Worm (Caenorhabditis elegans): ENCODE measurements around the gene C13F10.7.

The C13F10.7 gene

ce11 chrV:7218988-7219387 is 4.1 kb downstream of the C13F10.7 start, which contains the start of gene C13F10.5:
C13F10.5 (minus strand) TSS chrV:7219088.
- TF ChIP-seq nhr-21 (tag; optimal IDR thresholded peaks at IDR 0.05) = no peak
- no peak for TF ChIP-seq mdl-1 (tag; optimal IDR thresholded peaks at IDR 0.05)
- TF ChIP-seq nhr-77 (tag; optimal IDR thresholded peaks at IDR 0.05) = no peak
- TF ChIP-seq lin-39 (tag; optimal IDR thresholded peaks at IDR 0.05) = no peak
- TF ChIP-seq nhr-129 (tag; optimal IDR thresholded peaks at IDR 0.05) = no peak
- TF ChIP-seq ztf-1 (GFP tag; conservative IDR thresholded peaks at IDR 0.05) = no peak
- no peak for TF ChIP-seq aly-2 (tag; optimal IDR thresholded peaks at IDR 0.05)
- TF ChIP-seq ztf-11 (tag; optimal IDR thresholded peaks at IDR 0.05) = no peak
- TF ChIP-seq ztf-4 (tag; optimal IDR thresholded peaks at IDR 0.05) = no peak
- TF ChIP-seq R02D3.7 (tag; optimal IDR thresholded peaks at IDR 0.05) = no peak
- TF ChIP-seq sma-3 (GFP tag; optimal IDR thresholded peaks at IDR 0.05) = no peak
- TF ChIP-seq nhr-23 (tag; optimal IDR thresholded peaks at IDR 0.05) = no peak

DNA sequence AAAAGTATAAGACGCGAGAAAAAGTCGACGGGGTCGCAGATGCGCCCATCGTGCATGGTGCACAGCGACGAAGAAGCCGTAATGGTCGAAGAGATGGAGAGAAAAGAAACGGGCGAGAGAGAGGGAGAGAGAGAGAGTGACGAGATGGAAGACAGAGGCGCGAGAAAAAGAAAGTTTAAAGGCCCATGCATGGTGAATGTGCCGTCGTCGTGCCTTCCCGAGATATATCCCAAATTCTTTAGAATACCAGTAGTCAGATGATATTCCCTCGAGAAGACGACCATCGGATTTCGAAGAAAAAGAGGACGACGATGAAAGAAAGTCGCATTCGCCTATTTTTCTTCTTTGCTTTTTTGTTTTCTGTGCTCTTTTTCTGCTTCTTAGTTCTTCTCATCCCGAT is 7.0 kb downstream of the C13F10.7 start:
- no peak for TF ChIP-seq zag-1 (tag; optimal IDR thresholded peaks at IDR 0.05)
- TF ChIP-seq unc-55 (GFP tag; optimal IDR thresholded peaks at IDR 0.05) = peak; percentile 47
- no peak for TF ChIP-seq lin-39 (tag; optimal IDR thresholded peaks at IDR 0.05)
- no peak for TF ChIP-seq Y55F3AM.14 (GFP tag; optimal IDR thresholded peaks at IDR 0.05)
- TF ChIP-seq lsy-2 (tag; optimal IDR thresholded peaks at IDR 0.05) = peak in 1 of 2 experiments; percentile 3
- TF ChIP-seq C34F6.9 (tag; optimal IDR thresholded peaks at IDR 0.05) = peak; percentile 12

ce11 chrV:7214802-7215201 is 8.2 kb downstream of the C13F10.7 start, which contains the start of gene soap-1:
soap-1 (minus strand) TSS chrV:7214902.
- TF ChIP-seq elt-3 (tag; optimal IDR thresholded peaks at IDR 0.05) = no peak
- TF ChIP-seq nhr-237 (tag; optimal IDR thresholded peaks at IDR 0.05) = no peak

DNA sequence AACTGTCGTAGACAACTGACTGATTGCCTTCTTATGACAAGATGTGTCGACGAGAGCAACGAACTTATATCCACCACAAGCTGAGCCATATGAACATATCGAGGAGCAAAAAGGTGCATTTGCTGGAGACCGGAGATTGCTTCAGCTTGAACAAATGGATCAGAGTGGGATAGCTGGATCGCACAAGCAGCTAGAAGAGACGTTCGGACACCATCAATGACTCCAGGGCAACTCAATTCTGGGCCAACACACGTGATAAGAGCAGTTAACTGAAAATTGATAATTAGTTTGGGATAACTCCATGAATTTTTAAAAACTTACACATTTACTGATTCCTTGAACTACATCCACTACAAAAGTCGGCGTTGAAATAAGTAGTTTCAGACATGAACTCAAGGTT is 14.1 kb downstream of the C13F10.7 start:
- TF ChIP-seq nhr-21 (tag; optimal IDR thresholded peaks at IDR 0.05) (no peak), ceh-16 (tag; optimal IDR thresholded peaks at IDR 0.05) (no peak)

ce11 chrV:7201353-7201752 is 21.7 kb downstream of the C13F10.7 start:
- no peak for TF ChIP-seq skn-1 (tag; optimal IDR thresholded peaks at IDR 0.05)
- no peak for TF ChIP-seq mab-5 (tag; optimal IDR thresholded peaks at IDR 0.05)
- no peak for TF ChIP-seq nhr-6 (tag; optimal IDR thresholded peaks at IDR 0.05)
- no peak for TF ChIP-seq ztf-11 (tag; optimal IDR thresholded peaks at IDR 0.05)
- no peak for TF ChIP-seq ceh-82 (tag; optimal IDR thresholded peaks at IDR 0.05)
- no peak for TF ChIP-seq unc-55 (GFP tag; optimal IDR thresholded peaks at IDR 0.05)
- TF ChIP-seq nhr-77 (tag; optimal IDR thresholded peaks at IDR 0.05) = no peak
- no peak for TF ChIP-seq unc-39 (tag; optimal IDR thresholded peaks at IDR 0.05)
- no peak for TF ChIP-seq crh-2 (tag; optimal IDR thresholded peaks at IDR 0.05)
- no peak for TF ChIP-seq peb-1 (tag; optimal IDR thresholded peaks at IDR 0.05)
- no peak for TF ChIP-seq Y55F3AM.14 (GFP tag; optimal IDR thresholded peaks at IDR 0.05)
- no peak for TF ChIP-seq elt-1 (tag; optimal IDR thresholded peaks at IDR 0.05)
- TF ChIP-seq nhr-11 (tag; optimal IDR thresholded peaks at IDR 0.05) = no peak
- no peak for TF ChIP-seq nhr-237 (tag; optimal IDR thresholded peaks at IDR 0.05)
- TF ChIP-seq blmp-1 (tag; optimal IDR thresholded peaks at IDR 0.05; ENCODE audit: insufficient read depth) = no peak
- TF ChIP-seq sma-9 (GFP tag; optimal IDR thresholded peaks at IDR 0.05) = no peak
- no peak for TF ChIP-seq sma-9 (tag; optimal IDR thresholded peaks at IDR 0.05)
- TF ChIP-seq egl-27 (tag; optimal IDR thresholded peaks at IDR 0.05) = no peak
- TF ChIP-seq elt-3 (tag; optimal IDR thresholded peaks at IDR 0.05) = no peak

- TF ChIP-seq nhr-10 (tag; optimal IDR thresholded peaks at IDR 0.05) (no peak), ZK546.5 (tag; optimal IDR thresholded peaks at IDR 0.05) (no peak), egl-27 (tag; optimal IDR thresholded peaks at IDR 0.05) (no peak), unc-39 (tag; optimal IDR thresholded peaks at IDR 0.05) (no peak), ztf-1 (GFP tag; conservative IDR thresholded peaks at IDR 0.05) (no peak)
Measured at ce11 chrV:7199932-7200331, 23.1 kb downstream of the C13F10.7 start, which contains the start of gene F09G2.1. F09G2.1 (plus strand) TSS chrV:7200232.
